Fruit fly (Drosophila melanogaster): Measurements from ENCODE around the gene Sugb.
A peak's percentile ranks its signal among the peaks of the same experiment; 100 is the strongest.

The Sugb gene

DNA sequence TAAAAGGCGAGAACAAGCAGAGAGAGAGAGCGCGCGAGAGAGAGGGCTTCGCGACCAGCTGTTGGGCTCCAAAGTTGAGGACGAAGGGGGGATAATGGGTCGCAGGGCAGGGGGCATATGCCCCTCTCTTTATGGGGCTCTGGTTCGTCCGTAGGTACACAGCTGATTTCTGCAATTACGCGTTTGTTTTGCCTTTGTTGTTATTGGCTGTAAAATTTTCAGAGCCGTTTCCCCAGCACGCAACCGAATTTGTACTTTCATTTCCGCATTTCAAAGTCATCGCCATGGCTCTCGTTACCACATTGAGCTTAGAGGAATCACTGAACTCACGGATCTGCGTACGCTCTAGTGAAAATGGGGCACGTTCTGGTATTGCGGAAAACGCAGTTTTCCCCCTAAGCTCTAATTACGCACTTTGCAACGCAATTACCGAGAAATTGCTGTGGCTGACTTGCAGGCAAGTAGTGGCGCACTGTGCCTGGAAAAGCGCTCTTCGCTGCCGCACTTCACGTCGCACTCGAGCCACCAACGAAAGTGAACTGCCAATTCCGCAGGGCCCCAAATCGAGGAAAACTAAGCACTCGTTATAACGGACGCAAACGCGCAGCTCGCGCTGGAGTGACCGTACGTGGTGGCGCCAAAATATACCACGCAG lies 24.3 kb downstream of the Sugb start, which contains the start of gene CG11658 (continued):
- peak; percentile 4 for TF ChIP-seq Rfx (GFP tag; IDR thresholded peaks at IDR 0.05)
- TF ChIP-seq CG2889 (GFP tag; IDR thresholded peaks at IDR 0.05) = no peak
- no peak for TF ChIP-seq Chrac-16 (GFP tag; optimal IDR thresholded peaks at IDR 0.05)
- TF ChIP-seq H15 (GFP tag; IDR thresholded peaks at IDR 0.05) = no peak
- no peak for TF ChIP-seq wor (GFP tag; IDR thresholded peaks at IDR 0.05)
- TF ChIP-seq esg (GFP tag; conservative IDR thresholded peaks at IDR 0.05) = no peak
- TF ChIP-seq CG9609 (GFP tag; optimal IDR thresholded peaks at IDR 0.05) = no peak
- TF ChIP-seq CG8478 (optimal IDR thresholded peaks at IDR 0.05) = no peak
- no peak for TF ChIP-seq CG32532 (GFP tag; IDR thresholded peaks at IDR 0.05)
- TF ChIP-seq NFAT (GFP tag; IDR thresholded peaks at IDR 0.05) = peak; percentile 42
- no peak for TF ChIP-seq mirr (GFP tag; optimal IDR thresholded peaks at IDR 0.05)
- no peak for TF ChIP-seq kay (GFP tag; optimal IDR thresholded peaks at IDR 0.05)
- TF ChIP-seq amos (GFP tag; IDR thresholded peaks at IDR 0.05; ENCODE audit: partially characterized antibody) = peak; percentile 15; the same call in 1 of the 2 replicates
- peak; percentile 38; the same call in 1 of the 2 replicates for TF ChIP-seq Drgx (GFP tag; IDR thresholded peaks at IDR 0.05)
- TF ChIP-seq Mrtf (GFP tag; IDR thresholded peaks at IDR 0.05) = no peak
- no peak for TF ChIP-seq CG4820 (GFP tag; optimal IDR thresholded peaks at IDR 0.05)
- peak; percentile 40 for TF ChIP-seq zen2 (GFP tag; IDR thresholded peaks at IDR 0.05; ENCODE audit: partially characterized antibody)
- no peak for TF ChIP-seq eve (GFP tag; optimal IDR thresholded peaks at IDR 0.05)
- TF ChIP-seq CG2875 (GFP tag; optimal IDR thresholded peaks at IDR 0.05) = no peak
- no peak for TF ChIP-seq CG17186 (GFP tag; optimal IDR thresholded peaks at IDR 0.05)
- TF ChIP-seq cg (GFP tag; optimal IDR thresholded peaks at IDR 0.05) = no peak
- TF ChIP-seq CHES-1-like (GFP tag; optimal IDR thresholded peaks at IDR 0.05) = no peak
- no peak for TF ChIP-seq CG2678 (tag; optimal IDR thresholded peaks at IDR 0.05)
- no peak for TF ChIP-seq Sin3A (optimal IDR thresholded peaks at IDR 0.05)
- TF ChIP-seq Antp (GFP tag; optimal IDR thresholded peaks at IDR 0.05) = no peak
- no peak for TF ChIP-seq toy (GFP tag; IDR thresholded peaks at IDR 0.05)
- peak; percentile 26 for TF ChIP-seq ci (GFP tag; IDR thresholded peaks at IDR 0.05)
- no peak for TF ChIP-seq ERR (GFP tag; optimal IDR thresholded peaks at IDR 0.05)
- TF ChIP-seq slou (GFP tag; optimal IDR thresholded peaks at IDR 0.05) = no peak
- TF ChIP-seq Ptx1 (GFP tag; IDR thresholded peaks at IDR 0.05) = no peak
- no peak for TF ChIP-seq CG7372 (GFP tag; IDR thresholded peaks at IDR 0.05)
- no peak for TF ChIP-seq twi (tag; optimal IDR thresholded peaks at IDR 0.05)
- TF ChIP-seq shn (GFP tag; optimal IDR thresholded peaks at IDR 0.05) = no peak
- no peak for TF ChIP-seq Xbp1 (GFP tag; optimal IDR thresholded peaks at IDR 0.05)
- no peak for TF ChIP-seq CG1792 (GFP tag; optimal IDR thresholded peaks at IDR 0.05)
- no peak for TF ChIP-seq peb (GFP tag; IDR thresholded peaks at IDR 0.05)
- TF ChIP-seq tup (GFP tag; optimal IDR thresholded peaks at IDR 0.05) = no peak
- TF ChIP-seq rib (GFP tag; IDR thresholded peaks at IDR 0.05) = peak; percentile 81; the same call in 1 of the 2 replicates
- no peak; the same call in 1 of the 2 replicates for TF ChIP-seq ranshi (GFP tag; IDR thresholded peaks at IDR 0.05)
- no peak for TF ChIP-seq Dip3 (GFP tag; optimal IDR thresholded peaks at IDR 0.05)
- peak; percentile 91 to 98 for TF ChIP-seq Trl (optimal IDR thresholded peaks at IDR 0.05)
- TF ChIP-seq Trl (GFP tag; optimal IDR thresholded peaks at IDR 0.05) = no peak
- TF ChIP-seq pum (GFP tag; optimal IDR thresholded peaks at IDR 0.05) = no peak
- no peak for TF ChIP-seq vfl (GFP tag; optimal IDR thresholded peaks at IDR 0.05)
- peak; percentile 6; the same call in 1 of the 3 replicates for TF ChIP-seq CG6175 (GFP tag; IDR thresholded peaks at IDR 0.05)
- no peak for TF ChIP-seq CG4404 (GFP tag; IDR thresholded peaks at IDR 0.05)
- no peak for TF ChIP-seq CG10979 (tag; optimal IDR thresholded peaks at IDR 0.05)
- TF ChIP-seq Poxn (GFP tag; IDR thresholded peaks at IDR 0.05) = no peak
- peak; percentile 84 for TF ChIP-seq Dp (GFP tag; optimal IDR thresholded peaks at IDR 0.05)
- peak; percentile 22 for TF ChIP-seq CG11398 (GFP tag; optimal IDR thresholded peaks at IDR 0.05)
- no peak for TF ChIP-seq CG3407 (GFP tag; optimal IDR thresholded peaks at IDR 0.05)
- TF ChIP-seq CG7556 (GFP tag; optimal IDR thresholded peaks at IDR 0.05) = peak; percentile 13
- no peak for TF ChIP-seq NK7.1 (GFP tag; optimal IDR thresholded peaks at IDR 0.05)

All from whole organism, embryonic.